Worm (Caenorhabditis elegans): ENCODE data around the gene fbxa-42.

DNA sequence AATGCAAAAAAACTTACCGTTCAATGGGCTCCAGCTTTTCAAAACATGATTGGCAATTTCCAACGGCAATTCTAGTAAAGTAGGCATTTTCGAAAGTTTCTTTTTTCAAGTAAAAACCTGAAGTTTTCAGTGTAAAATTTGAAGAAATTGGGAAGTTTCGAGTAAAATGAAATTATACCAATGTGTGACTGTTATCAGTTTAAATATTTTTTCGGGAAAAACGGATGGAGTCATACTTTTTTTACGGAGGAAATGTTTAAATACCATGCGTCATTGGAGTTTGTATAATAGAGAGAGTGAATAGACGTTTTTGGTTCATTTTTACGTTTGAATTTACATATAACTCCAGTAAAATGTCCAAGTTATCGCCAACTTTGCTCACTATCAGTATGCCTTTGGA lies 41.8 kb downstream of the fbxa-42 start, which contains the start of gene fbxa-12:
- TF ChIP-seq tab-1 (GFP tag; IDR thresholded peaks at IDR 0.05) (no peak), med-1 (GFP tag; optimal IDR thresholded peaks at IDR 0.05; ENCODE audit: insufficient read depth) (no peak), ztf-23 (GFP tag; IDR thresholded peaks at IDR 0.05) (no peak), cog-1 (tag; optimal IDR thresholded peaks at IDR 0.05) (no peak), ztf-29 (GFP tag; IDR thresholded peaks at IDR 0.05) (no peak), klf-2 (GFP tag; conservative IDR thresholded peaks at IDR 0.05) (no peak), flt-1 (GFP tag; IDR thresholded peaks at IDR 0.05) (no peak), T22C8.4 (GFP tag; IDR thresholded peaks at IDR 0.05) (no peak), ref-1 (GFP tag; conservative IDR thresholded peaks at IDR 0.05) (no peak)

Measured in whole organism, midembryonic.